Worm (Caenorhabditis elegans) whole organism, L4/young adult: ENCODE results near the gene sel-15.

Experiments
- W03F9.2 ChIP-seq: fragments of 150-350 bp; optimal IDR thresholded peaks from 2 replicates; lab custom pipeline; 2014; ENCODE audit warnings: missing biosample characterization, missing genetic modification characterization
- him-1 ChIP-seq: sonication (generic microtip); optimal IDR thresholded peaks from 2 replicates; lab custom pipeline; 2016; ENCODE audit warnings: missing genotype, missing genetic modification reagents, missing genetic modification characterization, missing compliant biosample characterization

ce11 chrIII:654365-654764, 41.9 kb downstream of the sel-15 start:
- no peak for TF ChIP-seq W03F9.2 (tag; lab: Kevin White, UChicago)
- no peak for TF ChIP-seq him-1 (tag; lab: Kevin White, UChicago)
